Worm (Caenorhabditis elegans) whole organism, early embryonic: ENCODE measurements around the gene hach-1.

ENCODE experiments used
- B0310.2 ChIP-seq: sonication (generic microtip); optimal IDR thresholded peaks from 2 replicates; lab custom pipeline; 2016; ENCODE audit warnings: mild to moderate bottlenecking, missing genetic modification characterization, missing compliant biosample characterization
- F13C5.2 ChIP-seq: sonication (generic microtip); optimal IDR thresholded peaks from 2 replicates; lab custom pipeline; 2017; ENCODE audit warnings: mild to moderate bottlenecking, missing genetic modification characterization, inconsistent platforms, missing compliant biosample characterization
- aly-1 ChIP-seq: sonication (generic microtip); optimal IDR thresholded peaks from 2 replicates; lab custom pipeline; 2016; ENCODE audit warnings: missing genetic modification characterization, missing compliant biosample characterization
- ama-1 ChIP-seq: fragments of 150-350 bp; optimal IDR thresholded peaks from 2 replicates; lab custom pipeline; 2014
- ceh-13 ChIP-seq: fragments of 200-800 bp; sonication (Bioruptor generic); optimal IDR thresholded peaks from 2 replicates; lab custom pipeline; 2018; ENCODE audit warnings: mild to moderate bottlenecking, missing genetic modification characterization, missing compliant biosample characterization
- ceh-36 ChIP-seq: sonication (generic microtip); optimal IDR thresholded peaks from 2 replicates; lab custom pipeline; 2016; ENCODE audit warnings: missing genetic modification characterization, inconsistent platforms, missing compliant biosample characterization
- ets-7 ChIP-seq: sonication (generic microtip); optimal IDR thresholded peaks from 2 replicates; lab custom pipeline; 2016; ENCODE audit warnings: missing genotype, missing genetic modification characterization, missing compliant biosample characterization
- flt-1 ChIP-seq: fragments of 200-800 bp; sonication (Bioruptor generic); IDR thresholded peaks from 2 replicates; pipeline ENCODE4 v1.3.6; 2022; ENCODE audit warnings: missing genetic modification characterization, missing compliant biosample characterization
- hmbx-1 ChIP-seq: sonication (generic microtip); optimal IDR thresholded peaks from 2 replicates; lab custom pipeline; 2016; ENCODE audit warnings: mild to moderate bottlenecking, missing genetic modification characterization, missing compliant biosample characterization
- hmg-4 ChIP-seq: fragments of 200-800 bp; sonication (Bioruptor generic); optimal IDR thresholded peaks from 2 replicates; lab custom pipeline; 2018; ENCODE audit warnings: mild to moderate bottlenecking, missing genetic modification characterization, missing compliant biosample characterization
- hnd-1 ChIP-seq: sonication (generic microtip); optimal IDR thresholded peaks from 2 replicates; lab custom pipeline; 2016; ENCODE audit warnings: missing genetic modification characterization, missing compliant biosample characterization
- pes-1 ChIP-seq: fragments of 200-800 bp; sonication (Bioruptor generic); IDR thresholded peaks from 2 replicates; pipeline ENCODE4 v1.3.6; 2022; ENCODE audit warnings: missing genetic modification reagents, missing genetic modification characterization, missing compliant biosample characterization
- scrt-1 ChIP-seq: fragments of 200-800 bp; sonication (Bioruptor generic); IDR thresholded peaks from 2 replicates; pipeline ENCODE4 v1.3.6; 2022; ENCODE audit warnings: missing genetic modification characterization, missing compliant biosample characterization
- sea-1 ChIP-seq: fragments of 200-800 bp; sonication (Bioruptor generic); conservative IDR thresholded peaks from 2 replicates; pipeline ENCODE4 v1.3.6; 2022; ENCODE audit warnings: missing genetic modification characterization, missing compliant biosample characterization
- tbx-11 ChIP-seq: fragments of 200-800 bp; sonication (Bioruptor generic); IDR thresholded peaks from 2 replicates; pipeline ENCODE4 v1.3.6; 2022; ENCODE audit warnings: missing genetic modification characterization, missing compliant biosample characterization
- tbx-37 ChIP-seq: fragments of 200-800 bp; sonication (Bioruptor generic); conservative IDR thresholded peaks from 2 replicates; pipeline ENCODE4 v1.3.6; 2022; ENCODE audit warnings: missing genetic modification reagents, missing genetic modification characterization, missing compliant biosample characterization
- tra-4 ChIP-seq: sonication (generic microtip); optimal IDR thresholded peaks from 2 replicates; lab custom pipeline; 2017; ENCODE audit warnings: missing genetic modification characterization, missing compliant biosample characterization

Gene hach-1

DNA sequence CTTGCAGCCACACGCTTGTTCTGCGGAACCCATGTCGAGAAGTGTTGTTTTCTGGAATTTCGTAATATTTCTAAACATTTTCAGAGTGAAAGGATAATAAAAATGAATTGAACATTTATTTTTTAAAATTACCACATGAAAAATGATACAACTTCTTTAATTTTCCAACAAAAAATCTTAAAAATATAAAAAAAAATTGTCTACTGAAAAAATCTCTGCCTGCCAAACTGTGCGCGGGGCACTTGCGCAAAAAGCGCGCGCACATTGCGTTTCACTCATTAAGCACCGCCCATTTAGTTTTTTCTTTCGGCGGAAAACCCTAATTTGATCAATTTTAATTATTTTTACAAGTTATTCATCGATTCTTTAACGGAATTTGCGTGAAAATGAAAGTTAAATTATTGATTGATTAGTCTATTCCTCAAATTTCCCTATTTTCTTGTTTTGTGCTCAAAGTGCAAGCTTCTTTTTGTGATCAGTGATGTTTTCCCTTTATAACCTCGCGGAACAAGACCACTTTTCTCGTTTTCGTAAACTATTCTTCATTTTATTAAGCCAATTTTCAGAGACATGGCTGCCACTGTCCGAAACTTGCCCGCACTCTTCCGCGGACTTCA, at the start of gene hach-1, which contains the start of gene nmad-1:
hach-1 (plus strand) TSS at position 567 of the 617 bp plus-strand sequence.
nmad-1 (minus strand) TSS at position 51 of the 617 bp plus-strand sequence.
- TF ChIP-seq pes-1 (GFP tag; lab: Robert Waterston, UW): peak; percentile 94
- TF ChIP-seq F13C5.2 (tag; lab: Kevin White, UChicago): peak; percentile 96
- no peak for TF ChIP-seq ama-1 (lab: Kevin White, UChicago)
- peak; percentile 78 for TF ChIP-seq hnd-1
- TF ChIP-seq flt-1: peak; percentile 86
- peak; percentile 91 for TF ChIP-seq ceh-36 (tag; lab: Kevin White, UChicago)
- TF ChIP-seq sea-1 (GFP tag; lab: Robert Waterston, UW): peak; percentile 91
- TF ChIP-seq tra-4 (tag; lab: Kevin White, UChicago): peak; percentile 77
- peak; percentile 77 for TF ChIP-seq aly-1 (tag; lab: Kevin White, UChicago)
- TF ChIP-seq B0310.2 (tag; lab: Kevin White, UChicago): peak; percentile 84
- peak; percentile 89 for TF ChIP-seq tbx-37 (GFP tag; lab: Robert Waterston, UW)
- TF ChIP-seq ets-7 (tag; lab: Kevin White, UChicago): peak; percentile 75
- TF ChIP-seq scrt-1 (GFP tag; lab: Robert Waterston, UW): peak; percentile 93
- TF ChIP-seq tbx-11 (GFP tag; lab: Robert Waterston, UW): peak; percentile 94
- TF ChIP-seq ceh-13 (GFP tag; lab: Kevin White, UChicago): peak; percentile 91
- peak; percentile 89 for TF ChIP-seq hmg-4 (GFP tag; lab: Kevin White, UChicago)
- TF ChIP-seq hmbx-1 (tag; lab: Kevin White, UChicago): peak; percentile 60

DNA sequence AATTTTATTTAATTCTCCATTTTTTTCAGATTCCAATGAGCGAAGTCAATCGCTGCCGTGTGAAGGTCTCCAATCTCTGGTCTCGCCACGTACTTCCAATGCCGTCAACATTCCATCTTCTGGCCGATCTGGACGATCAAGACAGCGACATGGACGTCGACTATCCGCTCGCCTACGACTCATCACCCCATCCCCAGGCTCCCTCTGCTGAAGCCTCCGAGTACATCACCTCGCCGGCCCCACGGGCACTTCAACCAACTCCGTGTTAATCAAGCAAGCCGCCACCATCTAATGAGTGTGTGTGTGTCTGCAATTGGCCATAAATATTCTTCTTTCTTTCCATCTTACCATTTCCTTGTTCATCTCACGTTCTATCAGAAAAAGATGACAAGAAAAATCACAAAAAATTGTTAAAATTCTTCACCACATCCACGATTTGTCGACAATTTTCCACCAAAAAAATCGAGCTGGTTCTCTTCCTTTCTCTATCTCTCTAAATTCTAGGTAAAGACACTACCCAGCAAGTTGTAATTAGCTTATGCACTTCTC, 49.7 kb upstream of the hach-1 start:
- TF ChIP-seq ama-1 (lab: Kevin White, UChicago): no peak
- no peak for TF ChIP-seq aly-1 (tag; lab: Kevin White, UChicago)
- no peak for TF ChIP-seq ceh-13 (GFP tag; lab: Kevin White, UChicago)
- TF ChIP-seq hmbx-1 (tag; lab: Kevin White, UChicago): no peak
- no peak for TF ChIP-seq B0310.2 (tag; lab: Kevin White, UChicago)
- TF ChIP-seq tra-4 (tag; lab: Kevin White, UChicago): no peak
- no peak for TF ChIP-seq tbx-37 (GFP tag; lab: Robert Waterston, UW)
- no peak for TF ChIP-seq scrt-1 (GFP tag; lab: Robert Waterston, UW)
- TF ChIP-seq hmg-4 (GFP tag; lab: Kevin White, UChicago): no peak
- no peak for TF ChIP-seq sea-1 (GFP tag; lab: Robert Waterston, UW)
- TF ChIP-seq hnd-1: no peak
- no peak for TF ChIP-seq pes-1 (GFP tag; lab: Robert Waterston, UW)
- no peak for TF ChIP-seq ceh-36 (tag; lab: Kevin White, UChicago)
- no peak for TF ChIP-seq ets-7 (tag; lab: Kevin White, UChicago)
- no peak for TF ChIP-seq tbx-11 (GFP tag; lab: Robert Waterston, UW)
- TF ChIP-seq F13C5.2 (tag; lab: Kevin White, UChicago): no peak
- TF ChIP-seq flt-1: no peak

DNA sequence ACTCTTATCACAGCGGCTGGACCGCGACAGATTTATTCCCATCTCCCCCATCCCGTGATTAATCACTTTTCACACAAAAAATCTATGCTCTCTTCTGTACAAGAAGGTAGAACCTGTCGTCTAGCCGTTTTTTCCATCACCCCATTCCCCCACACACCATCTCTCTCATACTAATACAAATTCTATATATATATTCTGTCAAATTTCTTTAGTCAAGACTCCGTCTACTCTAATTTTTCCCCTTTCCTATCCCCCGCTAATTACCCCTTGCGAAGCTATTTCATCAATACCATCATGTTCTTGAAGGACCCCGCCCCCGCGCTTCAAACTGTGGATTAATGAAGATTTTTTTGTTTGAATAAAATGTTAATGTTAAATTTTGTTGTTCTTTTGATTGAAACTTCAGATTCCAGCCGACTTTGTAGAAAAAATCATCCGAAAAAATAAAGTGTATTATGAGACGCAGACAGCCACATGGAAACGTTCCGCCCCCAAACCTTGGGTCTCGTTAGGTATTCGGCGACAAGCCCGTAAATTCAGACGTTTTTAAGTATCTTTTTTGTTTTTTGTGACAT, 49.1 kb upstream of the hach-1 start:
- no peak for TF ChIP-seq ets-7 (tag; lab: Kevin White, UChicago)
- no peak for TF ChIP-seq pes-1 (GFP tag; lab: Robert Waterston, UW)
- no peak for TF ChIP-seq scrt-1 (GFP tag; lab: Robert Waterston, UW)
- no peak for TF ChIP-seq F13C5.2 (tag; lab: Kevin White, UChicago)
- TF ChIP-seq ceh-13 (GFP tag; lab: Kevin White, UChicago): no peak

DNA sequence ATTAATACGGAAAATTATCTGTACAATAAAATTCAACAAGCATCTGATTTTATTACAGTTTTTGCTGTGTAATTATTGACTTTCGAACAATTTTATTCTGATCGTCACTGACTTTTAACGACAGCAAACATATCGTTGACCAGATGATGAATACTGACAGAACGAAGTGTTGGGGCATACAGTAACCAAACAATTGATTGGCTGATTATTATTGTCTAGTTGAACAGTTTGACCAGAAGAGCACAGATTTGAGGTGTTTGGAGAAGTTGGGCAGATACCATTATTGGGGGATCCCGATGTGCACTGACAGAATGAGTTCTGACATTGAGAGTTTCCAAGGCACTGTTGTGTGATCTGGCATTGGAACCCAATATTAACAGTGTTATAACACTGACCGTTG, 48.3 kb upstream of the hach-1 start:
- TF ChIP-seq tbx-37 (GFP tag; lab: Robert Waterston, UW) (no peak), tra-4 (tag; lab: Kevin White, UChicago) (no peak), ceh-13 (GFP tag; lab: Kevin White, UChicago) (no peak), ama-1 (lab: Kevin White, UChicago) (no peak), flt-1 (no peak), pes-1 (GFP tag; lab: Robert Waterston, UW) (no peak), sea-1 (GFP tag; lab: Robert Waterston, UW) (no peak), scrt-1 (GFP tag; lab: Robert Waterston, UW) (no peak), hnd-1 (no peak), hmbx-1 (tag; lab: Kevin White, UChicago) (no peak), tbx-11 (GFP tag; lab: Robert Waterston, UW) (no peak), B0310.2 (tag; lab: Kevin White, UChicago) (no peak), ceh-36 (tag; lab: Kevin White, UChicago) (no peak), F13C5.2 (tag; lab: Kevin White, UChicago) (no peak), ets-7 (tag; lab: Kevin White, UChicago) (no peak), hmg-4 (GFP tag; lab: Kevin White, UChicago) (no peak), aly-1 (tag; lab: Kevin White, UChicago) (no peak)

DNA sequence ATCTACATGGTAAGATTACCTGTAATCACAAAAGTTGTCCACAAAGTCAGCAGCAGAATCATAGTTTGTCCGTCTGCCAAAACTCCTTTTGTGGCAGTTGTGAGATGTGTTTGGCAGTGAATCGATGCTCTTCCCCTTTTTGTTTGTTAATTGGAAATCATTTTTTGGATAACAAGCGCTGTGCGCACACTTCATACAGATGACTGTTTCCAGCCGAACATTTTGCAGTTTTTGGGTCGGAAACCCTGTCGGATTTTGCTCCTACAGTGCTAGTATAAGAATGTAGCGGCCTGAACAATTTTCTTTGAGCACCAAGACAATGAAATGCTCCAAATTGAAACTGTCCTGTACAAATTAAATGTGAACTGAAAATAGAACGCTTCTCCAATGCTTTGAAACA, 46.6 kb upstream of the hach-1 start, which contains the start of gene D1044.7:
D1044.7 (minus strand) TSS at position 101 of the 400 bp plus-strand sequence.
- TF ChIP-seq ama-1 (lab: Kevin White, UChicago): no peak

DNA sequence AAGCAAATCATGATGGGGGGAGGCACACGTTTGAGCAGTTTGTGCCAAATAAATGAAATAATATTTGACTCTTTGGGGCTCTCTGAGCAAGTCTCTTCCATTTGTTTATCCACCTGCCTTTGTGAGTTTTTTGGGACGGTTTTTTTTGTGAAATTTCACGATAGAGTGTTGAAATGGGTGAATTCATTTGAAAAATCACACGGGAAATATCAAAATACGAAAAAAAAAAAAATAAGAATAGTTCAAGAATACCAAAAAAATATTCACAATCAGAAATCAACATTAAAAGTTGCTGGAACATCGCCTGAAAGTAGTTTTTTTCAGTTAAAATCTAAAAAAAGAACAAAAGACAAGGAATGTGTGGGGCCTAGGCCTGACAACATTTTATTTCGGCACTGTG, 42.7 kb upstream of the hach-1 start, which contains the start of gene pqn-25:
pqn-25 (minus strand) TSS at position 101 of the 400 bp plus-strand sequence.
- TF ChIP-seq ama-1 (lab: Kevin White, UChicago) (no peak), ceh-36 (tag; lab: Kevin White, UChicago) (no peak), tbx-37 (GFP tag; lab: Robert Waterston, UW) (no peak), hmg-4 (GFP tag; lab: Kevin White, UChicago) (no peak), aly-1 (tag; lab: Kevin White, UChicago) (no peak), hmbx-1 (tag; lab: Kevin White, UChicago) (no peak), pes-1 (GFP tag; lab: Robert Waterston, UW) (no peak), tbx-11 (GFP tag; lab: Robert Waterston, UW) (no peak)
